Worm (Caenorhabditis elegans) whole organism, young adult: ENCODE measurements around the gene R11D1.7.

Source experiments
- B0261.1 ChIP-seq: sonication (generic microtip); optimal IDR thresholded peaks from 2 replicates; lab custom pipeline; 2016; ENCODE audit warnings: mild to moderate bottlenecking, missing genetic modification characterization, moderate library complexity, missing compliant biosample characterization
- C17E4.6 ChIP-seq: fragments of 200-800 bp; sonication (Bioruptor generic); IDR thresholded peaks from 2 replicates; pipeline ENCODE4 v1.3.6; 2022; ENCODE audit warnings: missing genetic modification reagents, missing genetic modification characterization, missing compliant biosample characterization
- F33H1.4 ChIP-seq: fragments of 200-800 bp; sonication (Bioruptor generic); IDR thresholded peaks from 2 replicates; pipeline ENCODE4 v1.3.6; 2022; ENCODE audit warnings: missing genetic modification reagents, missing genetic modification characterization, missing compliant biosample characterization
- F52B5.7 ChIP-seq: sonication (generic microtip); optimal IDR thresholded peaks from 2 replicates; lab custom pipeline; 2016; ENCODE audit warnings: mild to moderate bottlenecking, missing genetic modification characterization, missing compliant biosample characterization
- F57A8.1 ChIP-seq: fragments of 200-800 bp; sonication (Bioruptor generic); optimal IDR thresholded peaks from 2 replicates; lab custom pipeline; 2018; ENCODE audit warnings: mild to moderate bottlenecking, missing genetic modification characterization, moderate library complexity, missing compliant biosample characterization
- F57C9.4 ChIP-seq: sonication (generic microtip); optimal IDR thresholded peaks from 2 replicates; lab custom pipeline; 2017; ENCODE audit warnings: mild to moderate bottlenecking, missing genetic modification characterization, missing compliant biosample characterization
- T26A5.8 ChIP-seq: sonication (generic microtip); optimal IDR thresholded peaks from 2 replicates; lab custom pipeline; 2016; ENCODE audit warnings: missing genetic modification characterization, missing compliant biosample characterization
- Y53F4B.3 ChIP-seq: fragments of 200-800 bp; sonication (Bioruptor generic); IDR thresholded peaks from 2 replicates; pipeline ENCODE4 v1.3.6; 2022; ENCODE audit warnings: missing genetic modification reagents, missing genetic modification characterization, missing compliant biosample characterization
- Y53G8AR.9 ChIP-seq: fragments of 200-800 bp; sonication (Bioruptor generic); conservative IDR thresholded peaks from 2 replicates; pipeline ENCODE4 v1.3.6; 2022; ENCODE audit warnings: missing genetic modification reagents, missing genetic modification characterization, missing compliant biosample characterization
- Y56A3A.18 ChIP-seq: fragments of 200-800 bp; sonication (Bioruptor generic); IDR thresholded peaks from 2 replicates; pipeline ENCODE4 v1.3.6; 2022; ENCODE audit warnings: missing genetic modification reagents, missing genetic modification characterization, missing compliant biosample characterization
- Y67H2A.10 ChIP-seq: fragments of 200-800 bp; sonication (Bioruptor generic); conservative IDR thresholded peaks from 2 replicates; pipeline ENCODE4 v1.3.6; 2022; ENCODE audit warnings: missing genetic modification reagents, missing genetic modification characterization, missing compliant biosample characterization
- aptf-2 ChIP-seq: fragments of 200-800 bp; sonication (Bioruptor generic); conservative IDR thresholded peaks from 2 replicates; pipeline ENCODE4 v1.3.6; 2022; ENCODE audit warnings: missing genetic modification reagents, missing genetic modification characterization, missing compliant biosample characterization
- attf-6 ChIP-seq: fragments of 200-800 bp; sonication (Bioruptor generic); IDR thresholded peaks from 2 replicates; pipeline ENCODE4 v1.3.6; 2022; ENCODE audit warnings: missing genetic modification reagents, missing genetic modification characterization, missing compliant biosample characterization
- bed-2 ChIP-seq: fragments of 200-800 bp; sonication (Bioruptor generic); IDR thresholded peaks from 2 replicates; pipeline ENCODE4 v1.3.6; 2022; ENCODE audit warnings: missing genetic modification reagents, missing genetic modification characterization, missing compliant biosample characterization
- ceh-40 ChIP-seq: fragments of 200-800 bp; sonication (Bioruptor generic); IDR thresholded peaks from 2 replicates; pipeline ENCODE4 v1.3.6; 2022; ENCODE audit warnings: missing genetic modification characterization, missing compliant biosample characterization
- ceh-79 ChIP-seq: sonication (generic microtip); optimal IDR thresholded peaks from 2 replicates; lab custom pipeline; 2017; ENCODE audit warnings: mild to moderate bottlenecking, missing genetic modification characterization, missing compliant biosample characterization
- die-1 ChIP-seq: sonication (generic microtip); optimal IDR thresholded peaks from 2 replicates; lab custom pipeline; 2016; ENCODE audit warnings: missing genotype, mild to moderate bottlenecking, missing genetic modification characterization, missing compliant biosample characterization
- dpl-1 ChIP-seq: fragments of 150-350 bp; optimal IDR thresholded peaks from 2 replicates; lab custom pipeline; 2014; ENCODE audit warnings: missing biosample characterization, missing genetic modification reagents, missing genetic modification characterization
- efl-1 ChIP-seq: fragments of 150-350 bp; optimal IDR thresholded peaks from 2 replicates; lab custom pipeline; 2014; ENCODE audit warnings: missing biosample characterization, missing genetic modification reagents, missing genetic modification characterization
- egl-18 ChIP-seq: fragments of 200-800 bp; sonication (Bioruptor generic); IDR thresholded peaks from 2 replicates; pipeline ENCODE4 v1.3.6; 2022; ENCODE audit warnings: missing genetic modification reagents, missing genetic modification characterization, missing compliant biosample characterization
- him-1 ChIP-seq: sonication (generic microtip); optimal IDR thresholded peaks from 2 replicates; lab custom pipeline; 2016; ENCODE audit warnings: missing genotype, missing genetic modification reagents, missing genetic modification characterization, missing compliant biosample characterization
- hlh-26 ChIP-seq: fragments of 200-800 bp; sonication (Bioruptor generic); conservative IDR thresholded peaks from 2 replicates; pipeline ENCODE4 v1.3.6; 2022; ENCODE audit warnings: missing genetic modification reagents, missing genetic modification characterization, missing compliant biosample characterization
- hmg-1.2 ChIP-seq: fragments of 200-800 bp; sonication (Bioruptor generic); IDR thresholded peaks from 2 replicates; pipeline ENCODE4 v1.3.6; 2022; ENCODE audit warnings: missing genetic modification reagents, missing genetic modification characterization, missing compliant biosample characterization
- hmg-20 ChIP-seq: fragments of 200-800 bp; sonication (Bioruptor generic); IDR thresholded peaks from 2 replicates; pipeline ENCODE4 v1.3.6; 2022; ENCODE audit warnings: missing genetic modification reagents, missing genetic modification characterization, missing compliant biosample characterization
- let-526 ChIP-seq: fragments of 200-800 bp; sonication (Bioruptor generic); IDR thresholded peaks from 2 replicates; pipeline ENCODE4 v1.3.6; 2022; ENCODE audit warnings: missing genetic modification reagents, missing genetic modification characterization, missing compliant biosample characterization
- let-607 ChIP-seq, 2 experiments: fragments of 200-800 bp in 1 of 2; sonication (Bioruptor generic) in 1 of 2; sonication (generic microtip) in 1 of 2; optimal IDR thresholded peaks; 2 replicates each; lab custom pipeline; 2016 to 2018; ENCODE audit warnings: mild to moderate bottlenecking in 2 of 2, missing compliant biosample characterization in 2 of 2, missing genetic modification characterization in 2 of 2, moderate library complexity in 2 of 2, missing genotype in 1 of 2
- mcd-1 ChIP-seq: fragments of 200-800 bp; sonication (Bioruptor generic); IDR thresholded peaks from 2 replicates; pipeline ENCODE4 v1.3.6; 2022; ENCODE audit warnings: missing genetic modification reagents, missing genetic modification characterization, missing compliant biosample characterization
- mel-28 ChIP-seq: sonication (generic microtip); optimal IDR thresholded peaks from 2 replicates; lab custom pipeline; 2016; ENCODE audit warnings: borderline replicate concordance, mild to moderate bottlenecking, missing genetic modification characterization, missing compliant biosample characterization
- nhr-120 ChIP-seq: fragments of 200-800 bp; sonication (Bioruptor generic); IDR thresholded peaks from 2 replicates; pipeline ENCODE4 v1.3.6; 2022; ENCODE audit warnings: missing genetic modification characterization, missing compliant biosample characterization
- pha-4 ChIP-seq: fragments of 150-350 bp; sonication (generic microtip); optimal IDR thresholded peaks from 2 replicates; lab custom pipeline; 2014; ENCODE audit warnings: missing biosample characterization, missing genetic modification reagents, missing genetic modification characterization
- rcor-1 ChIP-seq: fragments of 200-800 bp; sonication (Bioruptor generic); IDR thresholded peaks from 2 replicates; pipeline ENCODE4 v1.3.6; 2022; ENCODE audit warnings: missing genetic modification reagents, missing genetic modification characterization, missing compliant biosample characterization
- repo-1 ChIP-seq: sonication (generic microtip); optimal IDR thresholded peaks from 2 replicates; lab custom pipeline; 2017; ENCODE audit warnings: mild to moderate bottlenecking, missing genetic modification characterization, missing compliant biosample characterization
- rpc-1 ChIP-seq, 2 experiments: fragments of 150-350 bp in 1 of 2; sonication (generic microtip) in 1 of 2; optimal IDR thresholded peaks; 2 replicates each; lab custom pipeline; 2014 to 2018; ENCODE audit warnings: missing biosample characterization in 1 of 2, missing genetic modification characterization in 1 of 2, missing genetic modification reagents in 1 of 2, missing genotype in 1 of 2
- snpc-3.4 ChIP-seq: sonication (generic microtip); optimal IDR thresholded peaks from 2 replicates; lab custom pipeline; 2017; ENCODE audit warnings: missing genetic modification characterization, mild to moderate bottlenecking, missing compliant biosample characterization, antibody characterized with exemption, moderate library complexity, missing genotype, missing genetic modification reagents
- sptf-2 ChIP-seq: fragments of 200-800 bp; sonication (Bioruptor generic); optimal IDR thresholded peaks from 2 replicates; lab custom pipeline; 2018; ENCODE audit warnings: mild to moderate bottlenecking, missing genetic modification characterization, missing compliant biosample characterization
- tbx-9 ChIP-seq: sonication (generic microtip); optimal IDR thresholded peaks from 2 replicates; lab custom pipeline; 2016; ENCODE audit warnings: borderline replicate concordance, missing genetic modification characterization, inconsistent platforms, missing compliant biosample characterization
- xnd-1 ChIP-seq: sonication (generic microtip); optimal IDR thresholded peaks from 2 replicates; lab custom pipeline; 2016; ENCODE audit warnings: missing genotype, missing genetic modification reagents, missing genetic modification characterization, missing compliant biosample characterization
- ztf-26 ChIP-seq: sonication (generic microtip); optimal IDR thresholded peaks from 2 replicates; lab custom pipeline; 2017; ENCODE audit warnings: missing genetic modification characterization, missing compliant biosample characterization
- ztf-6 ChIP-seq: fragments of 200-800 bp; sonication (Bioruptor generic); IDR thresholded peaks from 2 replicates; pipeline ENCODE4 v1.3.6; 2022; ENCODE audit warnings: missing genetic modification reagents, missing genetic modification characterization, missing compliant biosample characterization

R11D1.7 gene

DNA sequence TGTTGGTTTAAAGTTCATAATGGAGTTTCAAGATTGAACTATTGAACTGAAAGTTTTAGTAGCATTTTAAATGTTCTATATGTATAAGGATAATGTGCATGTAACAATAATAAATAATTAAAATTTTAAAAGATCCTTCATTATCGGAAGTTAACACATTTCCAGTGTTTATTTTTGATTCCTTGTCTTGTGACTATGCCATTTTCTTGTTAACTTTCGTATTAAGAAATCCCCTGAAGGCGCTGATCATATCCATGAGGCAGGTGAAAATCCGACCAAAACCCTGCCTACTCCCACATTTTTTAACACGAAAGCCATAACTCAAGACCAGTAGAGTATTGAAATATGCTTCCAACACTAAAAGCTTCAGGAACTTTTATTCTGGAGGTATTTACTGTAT, at the start of gene R11D1.7:
Gene R11D1.7, plus strand, starts transcription at position 301 of the 400 bp plus-strand sequence.
- TF ChIP-seq dpl-1 (GFP tag; lab: Kevin White, UChicago) (no peak), F52B5.7 (no peak), Y53G8AR.9 (no peak), ceh-40 (GFP tag; lab: Robert Waterston, UW) (no peak), mel-28 (tag; lab: Kevin White, UChicago) (no peak), ceh-79 (tag; lab: Kevin White, UChicago) (no peak), T26A5.8 (tag; lab: Kevin White, UChicago) (no peak), tbx-9 (tag; lab: Kevin White, UChicago) (no peak), ztf-6 (GFP tag; lab: Robert Waterston, UW) (no peak), xnd-1 (tag; lab: Kevin White, UChicago) (no peak), nhr-120 (GFP tag; lab: Robert Waterston, UW) (no peak), mcd-1 (GFP tag; lab: Robert Waterston, UW) (no peak), hmg-20 (GFP tag; lab: Robert Waterston, UW) (no peak), Y56A3A.18 (GFP tag; lab: Robert Waterston, UW) (no peak), attf-6 (GFP tag; lab: Robert Waterston, UW) (no peak), him-1 (no peak), efl-1 (GFP tag; lab: Kevin White, UChicago) (no peak), F33H1.4 (GFP tag; lab: Robert Waterston, UW) (no peak), egl-18 (no peak)

DNA sequence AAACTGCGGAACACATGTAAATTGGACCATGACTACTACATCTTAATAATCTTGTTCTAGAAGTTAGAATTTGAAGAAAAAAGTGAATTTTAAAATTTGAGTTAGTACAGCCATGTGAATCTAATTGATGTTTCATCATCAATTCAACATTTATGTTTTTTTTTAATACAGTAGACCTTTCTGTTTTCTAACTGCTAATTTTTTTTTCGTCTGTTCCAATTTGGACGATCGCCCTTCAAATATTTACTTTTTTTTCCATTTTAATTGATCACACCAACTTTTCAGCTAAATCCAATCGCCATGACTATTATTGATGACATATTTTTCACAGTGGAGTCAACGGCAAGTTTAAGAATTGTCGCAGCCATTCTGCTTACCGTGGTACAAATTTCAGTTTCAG, 49.2 kb upstream of the R11D1.7 start, which contains the start of gene srx-116:
Gene srx-116, plus strand, starts transcription at position 301 of the 400 bp plus-strand sequence.
- TF ChIP-seq bed-2 (GFP tag; lab: Robert Waterston, UW), result no peak
- TF ChIP-seq F57A8.1 (GFP tag; lab: Kevin White, UChicago), result no peak

ce11 chrV:12673745-12674144, 46.1 kb upstream of the R11D1.7 start:
- TF ChIP-seq repo-1 (tag; lab: Kevin White, UChicago), result no peak
- no peak for TF ChIP-seq hlh-26 (GFP tag; lab: Robert Waterston, UW)
- TF ChIP-seq ztf-26 (tag; lab: Kevin White, UChicago), result no peak

DNA sequence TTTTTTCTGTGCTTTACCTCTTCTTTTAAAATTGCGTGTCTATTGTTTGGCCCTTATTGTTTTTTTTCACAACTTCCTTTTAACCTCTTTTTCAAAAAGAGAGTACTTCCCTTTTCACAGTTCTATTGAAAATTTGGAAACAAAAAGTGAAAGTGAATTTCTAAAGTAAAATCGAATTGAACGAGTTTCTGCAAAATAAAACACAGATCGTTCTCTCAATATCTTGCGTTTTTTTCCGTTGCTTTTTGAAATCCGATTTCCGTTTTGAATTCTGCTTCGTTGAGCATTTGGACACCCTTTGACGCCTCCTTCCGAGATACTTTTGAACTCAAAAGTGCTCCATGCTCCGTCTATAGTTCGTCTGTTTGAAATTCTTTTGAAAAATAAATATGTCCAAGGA, 43.5 kb upstream of the R11D1.7 start:
- no peak for TF ChIP-seq rpc-1 (optimal IDR thresholded peaks at IDR 0.05; lab: Kevin White, UChicago)
- no peak for TF ChIP-seq rpc-1 (tag; optimal IDR thresholded peaks at IDR 0.05; lab: Kevin White, UChicago)
- no peak for TF ChIP-seq snpc-3.4 (tag; lab: Kevin White, UChicago)
- TF ChIP-seq, all 124 proteins: peak for 0

ce11 chrV:12679292-12679691, 40.5 kb upstream of the R11D1.7 start:
- no peak for TF ChIP-seq F57A8.1 (GFP tag; lab: Kevin White, UChicago)
- no peak for TF ChIP-seq ceh-40 (GFP tag; lab: Robert Waterston, UW)
- no peak for TF ChIP-seq rcor-1 (GFP tag; lab: Robert Waterston, UW)
- no peak for TF ChIP-seq F57C9.4
- TF ChIP-seq sptf-2, result no peak
- TF ChIP-seq egl-18, result no peak
- TF ChIP-seq repo-1 (tag; lab: Kevin White, UChicago), result no peak
- no peak for TF ChIP-seq let-526 (GFP tag; lab: Robert Waterston, UW)
- TF ChIP-seq C17E4.6, result no peak
- TF ChIP-seq Y53F4B.3 (GFP tag; lab: Robert Waterston, UW), result no peak
- TF ChIP-seq dpl-1 (GFP tag; lab: Kevin White, UChicago), result no peak
- no peak for TF ChIP-seq pha-4 (tag; lab: Kevin White, UChicago)
- no peak for TF ChIP-seq aptf-2 (GFP tag; lab: Robert Waterston, UW)
- TF ChIP-seq let-607 (tag; optimal IDR thresholded peaks at IDR 0.05; lab: Kevin White, UChicago), result no peak
- no peak for TF ChIP-seq Y67H2A.10 (GFP tag; lab: Robert Waterston, UW)
- no peak for TF ChIP-seq B0261.1 (tag; lab: Kevin White, UChicago)
- no peak for TF ChIP-seq die-1 (tag; lab: Kevin White, UChicago)
- TF ChIP-seq Y53G8AR.9, result no peak
- TF ChIP-seq hmg-1.2 (GFP tag; lab: Robert Waterston, UW), result no peak
